Worm (Caenorhabditis elegans): ENCODE data around the gene gar-2.
A peak's percentile ranks its signal among the peaks of the same experiment; 100 is the strongest.

Gene gar-2

DNA sequence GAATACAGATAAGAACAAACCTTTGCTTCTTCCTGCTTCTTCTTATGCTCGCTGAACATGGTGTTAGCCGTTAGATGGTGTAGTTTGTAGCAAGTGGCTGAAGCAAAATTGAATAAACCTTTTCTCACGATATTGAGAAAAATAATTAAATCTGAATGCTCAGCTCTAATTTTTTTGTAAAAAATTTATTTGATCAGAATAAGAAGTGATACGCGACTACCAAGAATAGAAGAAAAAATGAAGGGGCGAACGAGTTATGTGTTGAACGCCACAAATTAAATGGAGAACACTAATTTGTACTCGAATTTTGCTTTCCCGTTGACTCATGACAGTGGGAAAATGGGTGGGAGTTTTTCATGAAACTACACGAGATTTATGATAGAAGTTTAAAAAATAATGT is 34.1 kb downstream of the gar-2 start, which contains the start of gene C56G2.9:
Gene C56G2.9, minus strand, starts transcription at position 101 of the 400 bp plus-strand sequence.
- TF ChIP-seq alr-1 (tag; optimal IDR thresholded peaks at IDR 0.05; ENCODE audit: borderline replicate concordance): no peak
- TF ChIP-seq F16B12.6 (tag; optimal IDR thresholded peaks at IDR 0.05): no peak
- no peak for TF ChIP-seq dsc-1 (tag; optimal IDR thresholded peaks at IDR 0.05)
- TF ChIP-seq zip-4 (GFP tag; optimal IDR thresholded peaks at IDR 0.05): no peak
- no peak for TF ChIP-seq lin-39 (tag; optimal IDR thresholded peaks at IDR 0.05)
- TF ChIP-seq mep-1 (tag; optimal IDR thresholded peaks at IDR 0.05): no peak
- TF ChIP-seq zag-1 (tag; optimal IDR thresholded peaks at IDR 0.05): no peak
- no peak for TF ChIP-seq nhr-12 (tag; optimal IDR thresholded peaks at IDR 0.05)
- TF ChIP-seq nhr-85 (tag): no peak
- TF ChIP-seq hpl-2 (GFP tag; optimal IDR thresholded peaks at IDR 0.05): no peak
- TF ChIP-seq mef-2 (tag; optimal IDR thresholded peaks at IDR 0.05): no peak

DNA sequence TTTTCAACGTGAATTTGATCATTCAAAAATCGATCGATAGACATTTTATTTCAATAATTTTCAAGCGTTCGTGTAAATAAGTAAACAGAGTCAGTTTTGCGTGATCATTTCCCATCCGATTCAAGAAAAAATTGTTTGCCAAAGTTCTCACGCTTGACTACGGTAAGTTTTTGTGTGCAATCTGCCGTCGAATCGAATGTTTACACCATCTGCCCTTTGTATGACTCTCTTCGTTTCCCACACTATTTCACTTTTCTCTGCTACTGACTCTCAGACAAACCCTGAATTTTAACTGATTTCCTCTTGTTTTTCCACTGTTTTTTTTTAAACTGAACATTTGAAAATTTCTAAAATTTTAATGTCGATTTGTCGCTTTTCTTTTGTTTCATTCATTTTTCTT is 35.6 kb downstream of the gar-2 start:
- peak; percentile 91 for TF ChIP-seq lin-14 (GFP tag; optimal IDR thresholded peaks at IDR 0.05)
- TF ChIP-seq elt-3 (tag; optimal IDR thresholded peaks at IDR 0.05): peak in 3 of 6 experiments; percentile 25 to 68 (median 64)
- TF ChIP-seq Y116A8C.19 (tag; optimal IDR thresholded peaks at IDR 0.05; ENCODE audit: borderline replicate concordance): no peak
- peak; percentile 66 for TF ChIP-seq skn-1 (tag; optimal IDR thresholded peaks at IDR 0.05)
- TF ChIP-seq fos-1 (tag; optimal IDR thresholded peaks at IDR 0.05): peak; percentile 87
- peak; percentile 94 for TF ChIP-seq C16A3.4 (tag; optimal IDR thresholded peaks at IDR 0.05)
- peak; percentile 71 for TF ChIP-seq C04F5.9 (tag; optimal IDR thresholded peaks at IDR 0.05)
- TF ChIP-seq nhr-85 (tag): peak; percentile 94
- TF ChIP-seq efl-1 (optimal IDR thresholded peaks at IDR 0.05): peak; percentile 85 to 86
- TF ChIP-seq efl-1 (GFP tag; optimal IDR thresholded peaks at IDR 0.05 in 1 of 2): peak; percentile 75 to 97
- no peak for TF ChIP-seq tlp-1 (tag; optimal IDR thresholded peaks at IDR 0.05)
- TF ChIP-seq egl-13 (tag; optimal IDR thresholded peaks at IDR 0.05): no peak
- TF ChIP-seq nhr-71 (tag; optimal IDR thresholded peaks at IDR 0.05): peak; percentile 93
- peak; percentile 81 for TF ChIP-seq fkh-8 (tag; optimal IDR thresholded peaks at IDR 0.05)
- peak; percentile 55; the same call in 1 of the 2 replicates for TF ChIP-seq grh-1 (GFP tag; IDR thresholded peaks at IDR 0.05)
- peak; percentile 39 for TF ChIP-seq elt-2 (tag; optimal IDR thresholded peaks at IDR 0.05)
- TF ChIP-seq swsn-7 (tag; optimal IDR thresholded peaks at IDR 0.05): peak; percentile 89
- peak; percentile 68 for TF ChIP-seq ztf-4 (tag; optimal IDR thresholded peaks at IDR 0.05)
- TF ChIP-seq ceh-88 (GFP tag; IDR thresholded peaks at IDR 0.05): no peak
- TF ChIP-seq lin-39 (tag; optimal IDR thresholded peaks at IDR 0.05): peak; percentile 33
- TF ChIP-seq lsy-2 (tag; optimal IDR thresholded peaks at IDR 0.05): peak; percentile 98 to 99
- peak; percentile 89 for TF ChIP-seq mep-1 (tag; optimal IDR thresholded peaks at IDR 0.05)
- peak; percentile 39 for TF ChIP-seq zip-4 (GFP tag; optimal IDR thresholded peaks at IDR 0.05)
- no peak for TF ChIP-seq ets-5 (GFP tag; IDR thresholded peaks at IDR 0.05)
- no peak for TF ChIP-seq unc-30 (tag; optimal IDR thresholded peaks at IDR 0.05)
- peak; percentile 88 for TF ChIP-seq aly-2 (tag; optimal IDR thresholded peaks at IDR 0.05)
- TF ChIP-seq nhr-20 (tag; optimal IDR thresholded peaks at IDR 0.05): peak; percentile 94
- TF ChIP-seq mab-9 (GFP tag; IDR thresholded peaks at IDR 0.05): peak; percentile 54
- peak; percentile 80 for TF ChIP-seq xbp-1 (tag; optimal IDR thresholded peaks at IDR 0.05)
- TF ChIP-seq irx-1 (tag; optimal IDR thresholded peaks at IDR 0.05): peak; percentile 84
- TF ChIP-seq jun-1 (tag; optimal IDR thresholded peaks at IDR 0.05): peak; percentile 64
- peak; percentile 39 for TF ChIP-seq ceh-8 (GFP tag; optimal IDR thresholded peaks at IDR 0.05)
- no peak for TF ChIP-seq nhr-11 (tag; optimal IDR thresholded peaks at IDR 0.05)
- TF ChIP-seq nhr-90 (tag; optimal IDR thresholded peaks at IDR 0.05; ENCODE audit: poor library complexity): peak; percentile 83
- TF ChIP-seq ces-1 (GFP tag; optimal IDR thresholded peaks at IDR 0.05): no peak
- TF ChIP-seq vab-15 (tag; optimal IDR thresholded peaks at IDR 0.05): no peak
- peak; percentile 51 for TF ChIP-seq lir-3 (tag; optimal IDR thresholded peaks at IDR 0.05; ENCODE audit: poor library complexity)
- TF ChIP-seq isw-1 (GFP tag; IDR thresholded peaks at IDR 0.05): peak; percentile 77
- TF ChIP-seq sptf-1 (tag; optimal IDR thresholded peaks at IDR 0.05): no peak
- TF ChIP-seq nhr-12 (tag; optimal IDR thresholded peaks at IDR 0.05): no peak
- TF ChIP-seq lin-15B (tag; optimal IDR thresholded peaks at IDR 0.05): peak; percentile 51
- TF ChIP-seq efl-3 (GFP tag; optimal IDR thresholded peaks at IDR 0.05): no peak
- TF ChIP-seq ceh-90 (tag; optimal IDR thresholded peaks at IDR 0.05): peak; percentile 21
- no peak for TF ChIP-seq ceh-63 (GFP tag; optimal IDR thresholded peaks at IDR 0.05)
- peak; percentile 78 for TF ChIP-seq unc-86 (tag; optimal IDR thresholded peaks at IDR 0.05)
